Fruit fly (Drosophila melanogaster) whole organism, adult: ENCODE data around the gene Or67a.

ENCODE experiments used
- CG11617 ChIP-seq: fragments of 200-800 bp; sonication (Bioruptor generic); optimal IDR thresholded peaks from 2 replicates; lab custom pipeline; 2017; ENCODE audit warnings: mild to moderate bottlenecking, missing biosample characterization, missing genetic modification reagents, missing genetic modification characterization
- CG14711 ChIP-seq: fragments of 200-800 bp; sonication (Bioruptor generic); optimal IDR thresholded peaks from 2 replicates; lab custom pipeline; 2018; ENCODE audit warnings: missing biosample characterization, mild to moderate bottlenecking, missing genetic modification characterization, moderate library complexity
- CG1620 ChIP-seq: fragments of 200-800 bp; sonication (Bioruptor generic); optimal IDR thresholded peaks from 2 replicates; lab custom pipeline; 2016; ENCODE audit warnings: missing biosample characterization, missing genetic modification characterization
- CG33017 ChIP-seq: fragments of 200-800 bp; sonication (Bioruptor generic); optimal IDR thresholded peaks from 2 replicates; lab custom pipeline; 2018; ENCODE audit warnings: missing biosample characterization, mild to moderate bottlenecking, missing genetic modification characterization, moderate library complexity
- CG7101 ChIP-seq: fragments of 200-800 bp; sonication (Bioruptor generic); optimal IDR thresholded peaks from 2 replicates; lab custom pipeline; 2018; ENCODE audit warnings: missing biosample characterization, mild to moderate bottlenecking, missing genetic modification characterization, moderate library complexity
- Clk ChIP-seq: fragments of 200-800 bp; sonication (Bioruptor generic); optimal IDR thresholded peaks from 2 replicates; lab custom pipeline; 2017; ENCODE audit warnings: missing biosample characterization, missing genetic modification characterization
- Hr96 ChIP-seq: fragments of 200-800 bp; sonication (Bioruptor generic); optimal IDR thresholded peaks from 2 replicates; lab custom pipeline; 2016; ENCODE audit warnings: missing biosample characterization, missing genetic modification characterization
- Mnt ChIP-seq: fragments of 200-800 bp; sonication (Bioruptor generic); optimal IDR thresholded peaks from 2 replicates; lab custom pipeline; 2016; ENCODE audit warnings: missing biosample characterization, mild to moderate bottlenecking, missing genetic modification characterization
- kay ChIP-seq: fragments of 200-800 bp; sonication (Bioruptor generic); peaks from one replicate; lab custom pipeline; 2016; ENCODE audit warnings: missing biosample characterization, missing genetic modification characterization, borderline replicate concordance
- pad ChIP-seq: fragments of 200-800 bp; sonication (Bioruptor generic); optimal IDR thresholded peaks from 3 replicates; lab custom pipeline; 2017; ENCODE audit warnings: missing biosample characterization, missing genetic modification characterization, mild to moderate bottlenecking, moderate library complexity, missing genetic modification reagents

DNA sequence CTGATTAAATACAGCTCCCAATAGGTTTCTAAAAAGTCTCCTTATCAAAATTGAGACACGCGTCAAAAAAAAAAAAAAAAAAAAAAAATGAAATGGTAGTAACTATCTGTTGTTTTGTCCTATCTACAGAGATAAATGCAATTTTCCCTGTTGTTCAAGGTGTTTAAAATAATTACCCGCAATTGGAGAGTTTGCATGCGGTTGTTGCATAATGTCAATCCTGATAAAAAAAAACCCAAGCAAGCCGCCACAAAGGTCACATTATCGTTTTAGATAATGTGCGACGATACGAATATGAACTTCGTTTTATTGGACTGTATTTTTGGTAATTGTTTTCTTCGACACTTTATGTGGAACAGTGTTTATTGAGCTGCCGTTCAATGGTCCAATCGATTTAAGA, 26.0 kb upstream of the Or67a start:
- TF ChIP-seq CG7101 (no peak), CG1620 (no peak), Clk (GFP tag; lab: Kevin White, UChicago) (no peak), kay (GFP tag; lab: Kevin White, UChicago) (no peak), pad (GFP tag; lab: Kevin White, UChicago) (no peak), CG14711 (tag; lab: Kevin White, UChicago) (no peak), Mnt (no peak), CG33017 (no peak), CG11617 (GFP tag; lab: Kevin White, UChicago) (no peak), Hr96 (GFP tag; lab: Kevin White, UChicago) (no peak)
